Fruit fly (Drosophila melanogaster) whole organism, embryonic: ENCODE measurements around the gene CG6870.
A peak's percentile ranks its signal among the peaks of the same experiment; 100 is the strongest.

ENCODE experiments used
- Bteb2 ChIP-seq: fragments of 200-800 bp; sonication (Bioruptor generic); optimal IDR thresholded peaks from 2 replicates; lab custom pipeline; 2016; ENCODE audit warnings: missing biosample characterization, missing genetic modification characterization
- CG11093 ChIP-seq: fragments of 200-800 bp; sonication (Bioruptor generic); IDR thresholded peaks from 3 replicates; pipeline ENCODE4 v1.3.6; 2022; ENCODE audit warnings: missing biosample characterization, missing genetic modification characterization
- CG11504 ChIP-seq: fragments of 200-800 bp; sonication (Bioruptor generic); optimal IDR thresholded peaks from 3 replicates; lab custom pipeline; 2019; ENCODE audit warnings: missing biosample characterization, mild to moderate bottlenecking, missing genetic modification characterization, moderate library complexity
- CG11695 ChIP-seq: fragments of 200-800 bp; sonication (Bioruptor generic); IDR thresholded peaks from 3 replicates; pipeline ENCODE4 v1.3.6; 2022; ENCODE audit warnings: missing biosample characterization, missing genetic modification characterization
- CG13296 ChIP-seq: fragments of 200-800 bp; sonication (Bioruptor generic); optimal IDR thresholded peaks from 3 replicates; lab custom pipeline; 2018; ENCODE audit warnings: missing biosample characterization, mild to moderate bottlenecking, missing genetic modification characterization
- CG13775 ChIP-seq: fragments of 200-800 bp; sonication (Bioruptor generic); optimal IDR thresholded peaks from 3 replicates; lab custom pipeline; 2017; ENCODE audit warnings: missing biosample characterization, mild to moderate bottlenecking, missing genetic modification characterization
- CG15073 ChIP-seq: fragments of 200-800 bp; sonication (Bioruptor generic); optimal IDR thresholded peaks from 2 replicates; lab custom pipeline; 2016; ENCODE audit warnings: missing biosample characterization, missing genetic modification characterization
- CG17186 ChIP-seq: fragments of 200-800 bp; sonication (Bioruptor generic); optimal IDR thresholded peaks from 3 replicates; lab custom pipeline; 2017; ENCODE audit warnings: missing biosample characterization, missing genetic modification reagents, missing genetic modification characterization
- CG2875 ChIP-seq: fragments of 200-800 bp; sonication (Bioruptor generic); optimal IDR thresholded peaks from 2 replicates; lab custom pipeline; 2017; ENCODE audit warnings: missing biosample characterization, mild to moderate bottlenecking, missing genetic modification characterization, missing genetic modification reagents
- CG31388 ChIP-seq: fragments of 200-800 bp; sonication (Bioruptor generic); optimal IDR thresholded peaks from 2 replicates; lab custom pipeline; 2016; ENCODE audit warnings: missing biosample characterization, missing genetic modification characterization
- CG3407 ChIP-seq: fragments of 200-800 bp; sonication (Bioruptor generic); optimal IDR thresholded peaks from 2 replicates; lab custom pipeline; 2018; ENCODE audit warnings: missing biosample characterization, mild to moderate bottlenecking, missing genetic modification characterization
- CG3847 ChIP-seq: fragments of 200-800 bp; sonication (Bioruptor generic); IDR thresholded peaks from 2 replicates; pipeline ENCODE4 v1.3.6; 2022; ENCODE audit warnings: missing biosample characterization, missing genetic modification characterization
- CG7786 ChIP-seq: fragments of 200-800 bp; sonication (Bioruptor generic); optimal IDR thresholded peaks from 2 replicates; lab custom pipeline; 2016; ENCODE audit warnings: missing biosample characterization, missing genetic modification characterization
- CG8765 ChIP-seq: fragments of 200-800 bp; sonication (Bioruptor generic); IDR thresholded peaks from 2 replicates; pipeline ENCODE4 v1.3.6; 2022; ENCODE audit warnings: missing biosample characterization, missing genetic modification characterization
- Camta ChIP-seq: fragments of 200-800 bp; sonication (Bioruptor generic); optimal IDR thresholded peaks from 2 replicates; lab custom pipeline; 2016; ENCODE audit warnings: missing biosample characterization, missing genetic modification characterization
- Dip3 ChIP-seq: fragments of 200-800 bp; sonication (Bioruptor generic); optimal IDR thresholded peaks from 3 replicates; lab custom pipeline; 2016; ENCODE audit warnings: missing biosample characterization, missing genetic modification characterization
- Doc2 ChIP-seq: fragments of 200-800 bp; sonication (Bioruptor generic); IDR thresholded peaks from 2 replicates; pipeline ENCODE4 v1.3.6; 2022; ENCODE audit warnings: missing biosample characterization, missing genetic modification characterization
- Dref ChIP-seq: fragments of 200-800 bp; sonication (Bioruptor generic); IDR thresholded peaks from 2 replicates; pipeline ENCODE4 v1.3.6; 2022; ENCODE audit warnings: missing biosample characterization, missing genetic modification characterization
- HLH3B ChIP-seq: fragments of 200-800 bp; sonication (Bioruptor generic); IDR thresholded peaks from 2 replicates; pipeline ENCODE4 v1.3.6; 2022; ENCODE audit warnings: missing biosample characterization, missing genetic modification characterization
- HLHmδ ChIP-seq: fragments of 200-800 bp; sonication (Bioruptor generic); optimal IDR thresholded peaks from 2 replicates; lab custom pipeline; 2018; ENCODE audit warnings: missing biosample characterization, mild to moderate bottlenecking, missing genetic modification characterization, moderate library complexity
- HmgD ChIP-seq: fragments of 200-800 bp; sonication (Bioruptor generic); optimal IDR thresholded peaks from 3 replicates; lab custom pipeline; 2016; ENCODE audit warnings: missing biosample characterization, missing genetic modification characterization
- NC2α ChIP-seq: fragments of 200-800 bp; sonication (Bioruptor generic); optimal IDR thresholded peaks from 2 replicates; lab custom pipeline; 2016; ENCODE audit warnings: missing biosample characterization, missing genetic modification characterization
- NFAT ChIP-seq: fragments of 200-800 bp; sonication (Bioruptor generic); IDR thresholded peaks from 2 replicates; pipeline ENCODE4 v1.3.6; 2022; ENCODE audit warnings: missing biosample characterization, missing genetic modification characterization
- Neu2 ChIP-seq: fragments of 200-800 bp; sonication (Bioruptor generic); optimal IDR thresholded peaks from 3 replicates; lab custom pipeline; 2016; ENCODE audit warnings: missing biosample characterization, missing genetic modification characterization, borderline replicate concordance
- Nf-YC ChIP-seq: fragments of 200-800 bp; optimal IDR thresholded peaks from 3 replicates; lab custom pipeline; 2019; ENCODE audit warnings: missing biosample characterization, mild to moderate bottlenecking, missing genetic modification characterization, moderate library complexity
- Optix ChIP-seq: fragments of 200-800 bp; sonication (Bioruptor generic); IDR thresholded peaks from 3 replicates; pipeline ENCODE4 v1.3.6; 2022; ENCODE audit warnings: missing biosample characterization, missing genetic modification characterization
- Ptx1 ChIP-seq: fragments of 200-800 bp; sonication (Bioruptor generic); IDR thresholded peaks from 2 replicates; pipeline ENCODE4 v1.3.6; 2022; ENCODE audit warnings: missing biosample characterization, missing genetic modification characterization
- Ravus ChIP-seq: fragments of 200-800 bp; sonication (Bioruptor generic); IDR thresholded peaks from 2 replicates; pipeline ENCODE4 v1.3.6; 2022; ENCODE audit warnings: missing biosample characterization, missing genetic modification characterization
- Sox100B ChIP-seq: fragments of 200-800 bp; sonication (Bioruptor generic); optimal IDR thresholded peaks from 3 replicates; lab custom pipeline; 2018; ENCODE audit warnings: missing biosample characterization, mild to moderate bottlenecking, missing genetic modification characterization
- Sox102F ChIP-seq: fragments of 200-800 bp; sonication (Bioruptor generic); optimal IDR thresholded peaks from 2 replicates; lab custom pipeline; 2018; ENCODE audit warnings: missing biosample characterization, mild to moderate bottlenecking, missing genetic modification characterization, moderate library complexity
- ato ChIP-seq: fragments of 200-800 bp; sonication (Bioruptor generic); IDR thresholded peaks from 2 replicates; pipeline ENCODE4 v1.3.6; 2022; ENCODE audit warnings: missing biosample characterization, missing genetic modification characterization; ENCODE audit not compliant: partially characterized antibody
- br ChIP-seq: fragments of >200 bp; optimal IDR thresholded peaks from 2 replicates; lab custom pipeline; 2017
- btn ChIP-seq: fragments of 200-800 bp; sonication (Bioruptor generic); optimal IDR thresholded peaks from 2 replicates; lab custom pipeline; 2016; ENCODE audit warnings: missing biosample characterization, missing genetic modification characterization
- chif ChIP-seq, 2 experiments: fragments of 200-800 bp; sonication (Bioruptor generic); optimal IDR thresholded peaks; 3 replicates each; lab custom pipeline; 2016; ENCODE audit warnings: missing biosample characterization in 2 of 2, missing genetic modification characterization in 2 of 2
- danr ChIP-seq: fragments of 200-800 bp; sonication (Bioruptor generic); IDR thresholded peaks from 2 replicates; pipeline ENCODE4 v1.3.6; 2022; ENCODE audit warnings: missing biosample characterization, missing genetic modification characterization
- ems ChIP-seq: fragments of 200-800 bp; sonication (Bioruptor generic); optimal IDR thresholded peaks from 3 replicates; lab custom pipeline; 2016; ENCODE audit warnings: missing biosample characterization, missing genetic modification characterization
- fd3F ChIP-seq: fragments of 200-800 bp; sonication (Bioruptor generic); optimal IDR thresholded peaks from 2 replicates; lab custom pipeline; 2018; ENCODE audit warnings: missing biosample characterization, mild to moderate bottlenecking, missing genetic modification characterization, moderate library complexity
- gsb ChIP-seq: fragments of 200-800 bp; sonication (Bioruptor generic); IDR thresholded peaks from 2 replicates; pipeline ENCODE4 v1.3.6; 2022; ENCODE audit warnings: missing biosample characterization, missing genetic modification characterization
- ham ChIP-seq: fragments of 200-800 bp; sonication (Bioruptor generic); IDR thresholded peaks from 2 replicates; pipeline ENCODE4 v1.3.6; 2022; ENCODE audit warnings: missing biosample characterization, missing genetic modification characterization
- ind ChIP-seq: fragments of 200-800 bp; sonication (Bioruptor generic); optimal IDR thresholded peaks from 3 replicates; lab custom pipeline; 2016; ENCODE audit warnings: missing biosample characterization, missing genetic modification characterization
- oc ChIP-seq: fragments of 200-800 bp; sonication (Bioruptor generic); optimal IDR thresholded peaks from 2 replicates; lab custom pipeline; 2018; ENCODE audit warnings: missing biosample characterization, mild to moderate bottlenecking, missing genetic modification characterization, moderate library complexity
- otp ChIP-seq: fragments of 200-800 bp; sonication (Bioruptor generic); IDR thresholded peaks from 3 replicates; pipeline ENCODE4, ENCODE4 v1.3.6; 2022; ENCODE audit warnings: missing biosample characterization, missing genetic modification characterization
- p53 ChIP-seq: fragments of 200-800 bp; sonication (Bioruptor generic); optimal IDR thresholded peaks from 2 replicates; lab custom pipeline; 2016; ENCODE audit warnings: missing biosample characterization, missing genetic modification characterization
- pb ChIP-seq: fragments of 200-800 bp; sonication (Bioruptor generic); optimal IDR thresholded peaks from 3 replicates; lab custom pipeline; 2016; ENCODE audit warnings: missing biosample characterization, missing genetic modification characterization
- sc ChIP-seq, 3 experiments: fragments of >200 bp in 2 of 3; fragments of 200-800 bp in 1 of 3; sonication (Bioruptor generic) in 1 of 3; optimal IDR thresholded peaks; 2 replicates in 2 of 3; 3 replicates in 1 of 3; lab custom pipeline; 2017; ENCODE audit warnings: mild to moderate bottlenecking in 1 of 3, missing biosample characterization in 1 of 3, missing genetic modification characterization in 1 of 3, missing genetic modification reagents in 1 of 3
- sens-2 ChIP-seq: fragments of 200-800 bp; sonication (Bioruptor generic); IDR thresholded peaks from 2 replicates; pipeline ENCODE4 v1.3.6; 2022; ENCODE audit warnings: missing biosample characterization, missing genetic modification characterization
- stc ChIP-seq: fragments of 200-800 bp; sonication (Bioruptor generic); IDR thresholded peaks from 2 replicates; pipeline ENCODE4 v1.3.6; 2022; ENCODE audit warnings: missing biosample characterization, missing genetic modification characterization
- stwl ChIP-seq: fragments of 200-800 bp; sonication (Bioruptor generic); optimal IDR thresholded peaks from 3 replicates; lab custom pipeline; 2018; ENCODE audit warnings: missing biosample characterization, mild to moderate bottlenecking, missing genetic modification characterization, moderate library complexity
- tna ChIP-seq: fragments of 200-800 bp; sonication (Bioruptor generic); IDR thresholded peaks from 2 replicates; pipeline ENCODE4 v1.3.6; 2022; ENCODE audit warnings: missing biosample characterization, missing genetic modification characterization; ENCODE audit not compliant: partially characterized antibody
- tup ChIP-seq: fragments of 200-800 bp; sonication (Bioruptor generic); optimal IDR thresholded peaks from 2 replicates; lab custom pipeline; 2016; ENCODE audit warnings: missing biosample characterization, mild to moderate bottlenecking, missing genetic modification characterization, moderate library complexity
- unpg ChIP-seq: fragments of 200-800 bp; sonication (Bioruptor generic); optimal IDR thresholded peaks from 3 replicates; lab custom pipeline; 2018; ENCODE audit warnings: missing biosample characterization, mild to moderate bottlenecking, missing genetic modification characterization, moderate library complexity

The CG6870 gene

DNA sequence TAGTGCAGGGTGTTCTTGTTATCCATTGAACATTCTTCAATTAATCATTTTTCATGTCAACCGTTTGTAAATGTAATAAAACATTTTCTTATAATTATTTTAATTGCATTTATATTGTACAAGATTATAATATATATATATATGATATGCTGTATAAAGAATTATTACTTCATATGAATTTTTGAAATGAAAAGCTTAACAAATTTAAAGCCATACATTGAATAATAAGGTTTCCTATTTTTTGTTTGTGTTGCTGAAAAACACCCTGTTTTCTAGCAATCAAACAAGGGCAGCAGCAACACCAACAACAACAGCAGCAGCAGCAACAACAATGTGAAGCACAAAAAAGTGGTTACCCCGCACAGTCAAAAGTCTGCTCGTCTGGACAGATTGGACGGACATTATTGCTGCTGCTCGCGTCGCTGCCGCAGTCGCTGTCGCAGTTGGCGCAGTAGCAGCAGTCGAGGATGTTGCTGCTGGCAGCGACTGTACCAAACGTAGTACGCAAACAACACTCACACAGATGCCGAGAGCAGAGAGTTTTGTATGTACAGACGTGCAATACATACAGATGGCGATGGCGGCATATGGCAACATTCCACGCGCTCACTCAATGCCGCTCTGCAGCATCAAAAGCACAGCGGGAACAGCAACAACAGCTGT lies 33.9 kb downstream of the CG6870 start (continued):
- TF ChIP-seq ind (GFP tag; lab: Kevin White, UChicago) (peak; percentile 6), CG7786 (GFP tag; lab: Kevin White, UChicago) (no peak), CG31388 (GFP tag; lab: Kevin White, UChicago) (no peak), ham (GFP tag; lab: Robert Waterston, UW) (no peak), ems (GFP tag; lab: Kevin White, UChicago) (no peak), p53 (GFP tag; lab: Kevin White, UChicago) (no peak), Neu2 (GFP tag; lab: Kevin White, UChicago) (no peak), CG13775 (GFP tag; lab: Kevin White, UChicago) (no peak), pb (GFP tag; lab: Kevin White, UChicago) (no peak), Camta (GFP tag; lab: Kevin White, UChicago) (no peak), chif (GFP tag; optimal IDR thresholded peaks at IDR 0.05; lab: Kevin White, UChicago) (no peak), ato (GFP tag; lab: Robert Waterston, UW) (no peak), CG11093 (no peak), unpg (GFP tag; lab: Kevin White, UChicago) (peak; percentile 55), Bteb2 (no peak), Ptx1 (GFP tag; lab: Robert Waterston, UW) (no peak), HmgD (no peak), CG3407 (GFP tag; lab: Kevin White, UChicago) (no peak), sens-2 (no peak), sc (optimal IDR thresholded peaks at IDR 0.05; lab: Kevin White, UChicago) (no peak), sc (GFP tag; optimal IDR thresholded peaks at IDR 0.05; lab: Kevin White, UChicago) (no peak), stwl (tag; lab: Kevin White, UChicago) (no peak), HLHmδ (GFP tag; lab: Kevin White, UChicago) (no peak), Sox100B (peak; percentile 36), NC2α (GFP tag; lab: Kevin White, UChicago) (no peak), CG2875 (no peak), tna (GFP tag; lab: Robert Waterston, UW) (no peak), fd3F (peak; percentile 41), CG11504 (peak; percentile 80), CG8765 (GFP tag; lab: Robert Waterston, UW) (no peak), CG3847 (GFP tag; lab: Robert Waterston, UW) (no peak), danr (no peak), tup (GFP tag; lab: Kevin White, UChicago) (no peak), CG13296 (peak; percentile 61), Ravus (GFP tag; lab: Robert Waterston, UW) (no peak), otp (GFP tag; lab: Robert Waterston, UW) (no peak), Optix (GFP tag; lab: Robert Waterston, UW) (no peak), Doc2 (no peak), CG11695 (GFP tag; lab: Robert Waterston, UW) (0 out of 3 replicates have a peak, but pooled peaks have one; percentile 29), Sox102F (GFP tag; lab: Kevin White, UChicago) (peak; percentile 30), gsb (GFP tag; lab: Robert Waterston, UW) (no peak), Dip3 (GFP tag; lab: Kevin White, UChicago) (no peak), Dref (GFP tag; lab: Robert Waterston, UW) (no peak), CG17186 (GFP tag; lab: Kevin White, UChicago) (no peak), stc (GFP tag; lab: Robert Waterston, UW) (no peak), NFAT (GFP tag; lab: Robert Waterston, UW) (no peak), HLH3B (GFP tag; lab: Robert Waterston, UW) (no peak), btn (GFP tag; lab: Kevin White, UChicago) (no peak), CG15073 (GFP tag; lab: Kevin White, UChicago) (no peak), Nf-YC (tag; lab: Kevin White, UChicago) (peak; percentile 30), oc (peak; percentile 37), br (lab: Kevin White, UChicago) (no peak)
